Fruit fly (Drosophila melanogaster) Kc167 (cell line): ENCODE data around the gene nis.

Experiments
- Myc ChIP-seq: fragments of >200 bp; optimal IDR thresholded peaks from 2 replicates; lab custom pipeline; 2017; ENCODE audit warnings: missing external identifiers
- Sin3A ChIP-seq: fragments of >200 bp; optimal IDR thresholded peaks from 2 replicates; lab custom pipeline; 2018; ENCODE audit warnings: missing external identifiers
- h ChIP-seq: fragments of >200 bp; optimal IDR thresholded peaks from 3 replicates; lab custom pipeline; 2018; ENCODE audit warnings: missing external identifiers
- insv ChIP-seq: fragments of >200 bp; optimal IDR thresholded peaks from 3 replicates; lab custom pipeline; 2018; ENCODE audit warnings: missing external identifiers
- psq ChIP-seq: fragments of >200 bp; optimal IDR thresholded peaks from 2 replicates; lab custom pipeline; 2017; ENCODE audit warnings: missing external identifiers
- ttk ChIP-seq: sonication (Bioruptor generic); optimal IDR thresholded peaks from 2 replicates; lab custom pipeline; 2017; ENCODE audit warnings: missing external identifiers

dm6 chr2L:1618696-1619095, 31.7 kb upstream of the nis start:
- TF ChIP-seq ttk (lab: Kevin White, UChicago), result no peak
- TF ChIP-seq psq (lab: Kevin White, UChicago), result no peak
- no peak for TF ChIP-seq Myc (lab: Kevin White, UChicago)
- TF ChIP-seq h (lab: Kevin White, UChicago), result no peak
- TF ChIP-seq Sin3A (lab: Kevin White, UChicago), result no peak
- TF ChIP-seq insv (lab: Kevin White, UChicago), result no peak
